Fruit fly (Drosophila melanogaster): ENCODE measurements around the gene CG17991.

The CG17991 gene

DNA sequence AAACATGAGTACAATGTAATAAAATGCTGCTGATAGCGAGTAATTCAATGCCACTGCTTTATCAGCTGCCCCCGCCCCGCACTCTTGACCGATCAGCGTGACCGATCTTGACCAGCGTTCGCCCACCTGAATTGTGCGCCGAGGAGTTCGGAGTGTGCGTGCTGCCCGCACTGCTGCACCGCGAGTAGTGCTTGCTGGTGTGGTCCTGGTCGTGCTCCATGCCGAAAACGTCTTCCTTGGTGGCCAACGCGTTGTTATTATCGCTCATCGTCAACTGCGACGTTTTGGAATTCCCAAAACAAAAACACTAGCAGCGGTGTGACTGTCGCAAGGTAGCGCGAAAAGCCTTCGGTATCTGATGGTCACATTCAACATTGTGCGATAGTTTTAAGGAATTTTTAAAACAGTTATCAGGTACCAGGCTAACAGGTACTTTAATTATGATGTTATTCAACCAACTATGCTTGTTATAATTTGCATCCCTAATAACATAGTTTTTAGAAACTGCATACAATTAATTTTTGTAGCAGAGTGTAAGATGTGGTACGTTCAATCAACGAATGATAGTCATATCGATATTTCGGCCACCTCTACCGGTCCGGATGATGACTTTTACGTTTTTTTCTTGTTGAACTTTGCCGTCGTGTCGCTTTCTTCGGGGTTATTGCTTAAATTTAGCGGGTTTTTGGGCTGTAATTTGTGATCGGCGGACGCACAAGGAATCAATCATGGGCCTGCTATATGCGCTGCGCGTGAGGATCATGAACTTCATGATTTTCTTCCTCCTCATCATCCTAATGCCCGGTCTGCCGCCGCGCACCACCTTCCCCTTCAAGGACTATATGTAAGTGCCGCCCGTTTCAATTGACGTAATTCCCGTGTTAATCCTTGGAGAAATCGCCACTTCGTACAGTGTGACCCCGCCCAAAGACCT lies 47.4 kb downstream of the CG17991 start, which contains the start of the genes bigmax and Hmu (continued):
- TF ChIP-seq CG33557 (GFP tag; optimal IDR thresholded peaks at IDR 0.05) (peak; percentile 50), CG2875 (GFP tag; optimal IDR thresholded peaks at IDR 0.05) (no peak), btn (GFP tag; optimal IDR thresholded peaks at IDR 0.05) (no peak), CG2202 (tag; optimal IDR thresholded peaks at IDR 0.05) (peak; percentile 63), prd (optimal IDR thresholded peaks at IDR 0.05) (no peak), prd (GFP tag; IDR thresholded peaks at IDR 0.05) (peak; percentile 84), CG13287 (GFP tag; IDR thresholded peaks at IDR 0.05; ENCODE audit: partially characterized antibody) (peak; percentile 98), dpn (GFP tag; optimal IDR thresholded peaks at IDR 0.05) (peak; percentile 92 to 93), dati (GFP tag; IDR thresholded peaks at IDR 0.05) (peak; percentile 49; the same call in 1 of the 2 replicates), CG34376 (GFP tag; optimal IDR thresholded peaks at IDR 0.05) (peak; percentile 87), CG1647 (GFP tag; optimal IDR thresholded peaks at IDR 0.05) (peak; percentile 86), CG8089 (GFP tag; optimal IDR thresholded peaks at IDR 0.05) (peak; percentile 72), CG18599 (GFP tag; optimal IDR thresholded peaks at IDR 0.05) (peak; percentile 85), PHDP (tag; optimal IDR thresholded peaks at IDR 0.05) (peak; percentile 87), psq (GFP tag; optimal IDR thresholded peaks at IDR 0.05) (peak; percentile 43), grn (GFP tag; optimal IDR thresholded peaks at IDR 0.05) (peak; percentile 52), Meics (GFP tag; optimal IDR thresholded peaks at IDR 0.05) (peak; percentile 74), aop (GFP tag; IDR thresholded peaks at IDR 0.05) (no peak), Poxn (GFP tag; IDR thresholded peaks at IDR 0.05) (no peak), CG10209 (GFP tag; optimal IDR thresholded peaks at IDR 0.05) (peak; percentile 76), ac (GFP tag; optimal IDR thresholded peaks at IDR 0.05) (no peak), fd3F (GFP tag; optimal IDR thresholded peaks at IDR 0.05) (peak; percentile 70), Antp (GFP tag; optimal IDR thresholded peaks at IDR 0.05) (peak; percentile 91), Adf1 (GFP tag; IDR thresholded peaks at IDR 0.05) (peak; percentile 65), CG11504 (tag; optimal IDR thresholded peaks at IDR 0.05) (peak; percentile 80), CG15073 (GFP tag; optimal IDR thresholded peaks at IDR 0.05) (no peak), CG6175 (GFP tag; IDR thresholded peaks at IDR 0.05) (peak; percentile 64; the same call in 1 of the 3 replicates), CG2678 (tag; optimal IDR thresholded peaks at IDR 0.05) (peak; percentile 81), insv (GFP tag; optimal IDR thresholded peaks at IDR 0.05) (peak in 1 of 2 experiments; percentile 38), CG10565 (GFP tag; optimal IDR thresholded peaks at IDR 0.05) (peak; percentile 36), CG12219 (GFP tag; optimal IDR thresholded peaks at IDR 0.05) (peak; percentile 51), CG18764 (GFP tag; optimal IDR thresholded peaks at IDR 0.05) (peak; percentile 77), rib (GFP tag; IDR thresholded peaks at IDR 0.05) (peak; percentile 54; the same call in 1 of the 2 replicates), lov (optimal IDR thresholded peaks at IDR 0.05) (no peak), lov (GFP tag; IDR thresholded peaks at IDR 0.05) (no peak), CG14965 (GFP tag; optimal IDR thresholded peaks at IDR 0.05; ENCODE audit: borderline replicate concordance) (peak; percentile 65), sens (GFP tag) (peak; percentile 94), Dref (GFP tag; IDR thresholded peaks at IDR 0.05) (peak; percentile 67), zfh2 (GFP tag; optimal IDR thresholded peaks at IDR 0.05) (peak; percentile 93), CG12744 (GFP tag; optimal IDR thresholded peaks at IDR 0.05) (peak; percentile 85), CG10959 (GFP tag; IDR thresholded peaks at IDR 0.05) (peak; percentile 40; the same call in 1 of the 2 replicates), CG7745 (tag; optimal IDR thresholded peaks at IDR 0.05) (no peak), sisA (GFP tag; IDR thresholded peaks at IDR 0.05) (peak; percentile 83), Xrp1 (GFP tag; IDR thresholded peaks at IDR 0.05) (peak; percentile 87), CG31224 (GFP tag; IDR thresholded peaks at IDR 0.05) (peak; percentile 68), CG3407 (GFP tag; optimal IDR thresholded peaks at IDR 0.05) (peak; percentile 32), Rx (GFP tag; IDR thresholded peaks at IDR 0.05) (peak; percentile 56; the same call in 1 of the 2 replicates), gfzf (GFP tag; optimal IDR thresholded peaks at IDR 0.05) (peak; percentile 96), nom (GFP tag; optimal IDR thresholded peaks at IDR 0.05) (peak; percentile 13)
